Worm (Caenorhabditis elegans) whole organism, L4 larva: Measurements from ENCODE around the gene slc-25A29.

Experiments used
- D1046.2 ChIP-seq: fragments of 200-800 bp; sonication (Bioruptor generic); IDR thresholded peaks from 2 replicates; pipeline ENCODE4 v1.3.6; 2022; ENCODE audit warnings: missing genetic modification characterization, missing compliant biosample characterization
- F37D6.2 ChIP-seq: sonication (generic microtip); optimal IDR thresholded peaks from 2 replicates; lab custom pipeline; 2016; ENCODE audit warnings: mild to moderate bottlenecking, missing genetic modification characterization, missing compliant biosample characterization
- F49E8.2 ChIP-seq: sonication (generic microtip); optimal IDR thresholded peaks from 2 replicates; lab custom pipeline; 2016; ENCODE audit warnings: missing compliant biosample characterization, mild to moderate bottlenecking, missing genetic modification characterization, borderline replicate concordance
- T20F7.1 ChIP-seq: fragments of 200-800 bp; sonication (Bioruptor generic); optimal IDR thresholded peaks from 2 replicates; lab custom pipeline; 2018; ENCODE audit warnings: mild to moderate bottlenecking, missing genetic modification characterization, missing compliant biosample characterization
- Y75B8A.6 ChIP-seq: fragments of 200-800 bp; sonication (Bioruptor generic); IDR thresholded peaks from 2 replicates; pipeline ENCODE4 v1.3.6; 2022; ENCODE audit warnings: missing genetic modification reagents, missing genetic modification characterization, missing compliant biosample characterization
- ZK337.2 ChIP-seq: fragments of 200-800 bp; sonication (Bioruptor generic); IDR thresholded peaks from 2 replicates; pipeline ENCODE4 v1.3.6; 2022; ENCODE audit warnings: missing genetic modification reagents, missing genetic modification characterization, missing compliant biosample characterization
- aha-1 ChIP-seq: fragments of 150-350 bp; peaks from one replicate; lab custom pipeline; 2014; ENCODE audit warnings: missing biosample characterization, missing genetic modification characterization
- ceh-20 ChIP-seq: fragments of 200-800 bp; sonication (Bioruptor generic); IDR thresholded peaks from 2 replicates; pipeline ENCODE4 v1.3.6; 2022; ENCODE audit warnings: missing genetic modification reagents, missing genetic modification characterization, missing compliant biosample characterization
- ceh-28 ChIP-seq: fragments of 150-350 bp; optimal IDR thresholded peaks from 2 replicates; lab custom pipeline; 2014; ENCODE audit warnings: missing biosample characterization, missing genetic modification reagents, missing genetic modification characterization
- cey-2 ChIP-seq: sonication (generic microtip); optimal IDR thresholded peaks from 3 replicates; lab custom pipeline; 2017; ENCODE audit warnings: missing genetic modification characterization, mild to moderate bottlenecking, missing compliant biosample characterization, antibody characterized with exemption, borderline replicate concordance; ENCODE audit not compliant: insufficient read depth
- daf-19 ChIP-seq: fragments of 200-800 bp; sonication (Bioruptor generic); conservative IDR thresholded peaks from 2 replicates; pipeline ENCODE4 v1.3.6; 2022; ENCODE audit warnings: missing genetic modification characterization, missing compliant biosample characterization
- daf-8 ChIP-seq: fragments of 200-800 bp; sonication (Bioruptor generic); IDR thresholded peaks from 2 replicates; pipeline ENCODE4 v1.3.6; 2022; ENCODE audit warnings: missing genetic modification characterization, missing compliant biosample characterization
- dmd-6 ChIP-seq: fragments of 200-800 bp; sonication (Bioruptor generic); IDR thresholded peaks from 2 replicates; pipeline ENCODE4 v1.3.6; 2022; ENCODE audit warnings: missing genetic modification reagents, missing genetic modification characterization, missing compliant biosample characterization
- dmd-8 ChIP-seq: fragments of 200-800 bp; sonication (Bioruptor generic); IDR thresholded peaks from 2 replicates; pipeline ENCODE4 v1.3.6; 2022; ENCODE audit warnings: missing genetic modification characterization, missing compliant biosample characterization
- dmd-9 ChIP-seq: fragments of 200-800 bp; sonication (Bioruptor generic); IDR thresholded peaks from 2 replicates; pipeline ENCODE4 v1.3.6; 2022; ENCODE audit warnings: missing genetic modification reagents, missing genetic modification characterization, missing compliant biosample characterization
- dve-1 ChIP-seq: sonication (generic microtip); optimal IDR thresholded peaks from 2 replicates; lab custom pipeline; 2017; ENCODE audit warnings: antibody characterized with exemption, mild to moderate bottlenecking, missing genetic modification characterization, missing compliant biosample characterization; ENCODE audit not compliant: insufficient read depth
- egl-27 ChIP-seq: sonication (generic microtip); optimal IDR thresholded peaks from 3 replicates; lab custom pipeline; 2017; ENCODE audit warnings: missing biosample characterization, missing genetic modification reagents, missing genetic modification characterization
- gei-8 ChIP-seq: fragments of 200-800 bp; sonication (Bioruptor generic); optimal IDR thresholded peaks from 2 replicates; lab custom pipeline; 2018; ENCODE audit warnings: mild to moderate bottlenecking, missing genetic modification characterization, missing compliant biosample characterization
- hlh-30 ChIP-seq: sonication (generic microtip); optimal IDR thresholded peaks from 2 replicates; lab custom pipeline; 2017; ENCODE audit warnings: antibody characterized with exemption, mild to moderate bottlenecking, missing genetic modification characterization, missing compliant biosample characterization; ENCODE audit not compliant: insufficient read depth
- lim-7 ChIP-seq: fragments of 200-800 bp; sonication (Bioruptor generic); IDR thresholded peaks from 2 replicates; pipeline ENCODE4 v1.3.6; 2022; ENCODE audit warnings: missing genetic modification characterization, missing compliant biosample characterization
- lin-15B ChIP-seq: fragments of 150-350 bp; sonication (generic microtip); optimal IDR thresholded peaks from 3 replicates; lab custom pipeline; 2014; ENCODE audit warnings: missing biosample characterization, missing genetic modification characterization
- lin-38 ChIP-seq: fragments of 200-800 bp; sonication (Bioruptor generic); IDR thresholded peaks from 2 replicates; pipeline ENCODE4 v1.3.6; 2022; ENCODE audit warnings: missing genetic modification reagents, missing genetic modification characterization, missing compliant biosample characterization
- lir-3 ChIP-seq: sonication (generic microtip); optimal IDR thresholded peaks from 2 replicates; lab custom pipeline; 2016; ENCODE audit warnings: mild to moderate bottlenecking, missing genetic modification characterization, missing compliant biosample characterization
- madf-5 ChIP-seq, 2 experiments: fragments of 200-800 bp; sonication (Bioruptor generic); IDR thresholded peaks; 2 replicates each; pipeline ENCODE4 v1.3.6; 2022; ENCODE audit warnings: missing compliant biosample characterization in 2 of 2, missing genetic modification characterization in 2 of 2
- madf-9 ChIP-seq: fragments of 200-800 bp; sonication (Bioruptor generic); conservative IDR thresholded peaks from 2 replicates; pipeline ENCODE4 v1.3.6; 2022; ENCODE audit warnings: missing genetic modification reagents, missing genetic modification characterization, missing compliant biosample characterization
- mdl-1 ChIP-seq, 2 experiments: fragments of 150-350 bp in 1 of 2; sonication (generic microtip) in 1 of 2; optimal IDR thresholded peaks; 2 replicates each; lab custom pipeline; 2014 to 2017; ENCODE audit warnings: missing biosample characterization in 2 of 2, missing genetic modification characterization in 2 of 2
- mep-1 ChIP-seq: fragments of 150-350 bp; sonication (generic microtip); optimal IDR thresholded peaks from 3 replicates; lab custom pipeline; 2014; ENCODE audit warnings: missing biosample characterization, missing genetic modification characterization
- mxl-2 ChIP-seq: fragments of 200-800 bp; sonication (Bioruptor generic); conservative IDR thresholded peaks from 2 replicates; pipeline ENCODE4 v1.3.6; 2022; ENCODE audit warnings: missing genetic modification reagents, missing genetic modification characterization, missing compliant biosample characterization
- nhr-111 ChIP-seq: fragments of 200-800 bp; sonication (Bioruptor generic); optimal IDR thresholded peaks from 2 replicates; lab custom pipeline; 2018; ENCODE audit warnings: mild to moderate bottlenecking, missing genetic modification characterization, missing compliant biosample characterization
- nhr-28 ChIP-seq: fragments of 150-350 bp; optimal IDR thresholded peaks from 2 replicates; lab custom pipeline; 2014; ENCODE audit warnings: missing biosample characterization, missing genetic modification characterization
- nhr-48 ChIP-seq: sonication (generic microtip); optimal IDR thresholded peaks from 2 replicates; lab custom pipeline; 2016; ENCODE audit warnings: mild to moderate bottlenecking, missing genetic modification characterization, missing compliant biosample characterization
- pqm-1 ChIP-seq: sonication (generic microtip); optimal IDR thresholded peaks from 2 replicates; lab custom pipeline; 2017; ENCODE audit warnings: missing biosample characterization, missing genetic modification characterization
- sdz-12 ChIP-seq: fragments of 200-800 bp; sonication (Bioruptor generic); optimal IDR thresholded peaks from 2 replicates; lab custom pipeline; 2018; ENCODE audit warnings: mild to moderate bottlenecking, missing genetic modification characterization, missing compliant biosample characterization
- snpc-1.2 ChIP-seq: fragments of 200-800 bp; sonication (Bioruptor generic); IDR thresholded peaks from 2 replicates; pipeline ENCODE4 v1.3.6; 2022; ENCODE audit warnings: missing genetic modification reagents, missing genetic modification characterization, missing compliant biosample characterization
- snpc-4 ChIP-seq: fragments of 150-350 bp; optimal IDR thresholded peaks from 2 replicates; lab custom pipeline; 2014; ENCODE audit warnings: missing biosample characterization, missing genetic modification characterization
- spr-1 ChIP-seq: sonication (generic microtip); optimal IDR thresholded peaks from 2 replicates; lab custom pipeline; 2016; ENCODE audit warnings: mild to moderate bottlenecking, missing genetic modification characterization, missing compliant biosample characterization
- spr-3 ChIP-seq: fragments of 200-800 bp; sonication (Bioruptor generic); optimal IDR thresholded peaks from 2 replicates; lab custom pipeline; 2018; ENCODE audit warnings: mild to moderate bottlenecking, missing genetic modification characterization, missing compliant biosample characterization
- tra-1 ChIP-seq: fragments of 200-800 bp; sonication (Bioruptor generic); IDR thresholded peaks from 2 replicates; pipeline ENCODE4 v1.3.6; 2022; ENCODE audit warnings: missing genetic modification reagents, missing genetic modification characterization, missing compliant biosample characterization
- unc-39 ChIP-seq: sonication (generic microtip); optimal IDR thresholded peaks from 2 replicates; lab custom pipeline; 2017; ENCODE audit warnings: missing biosample characterization, missing genetic modification characterization
- unc-62 ChIP-seq, 3 experiments: fragments of 150-350 bp in 1 of 3; sonication (generic microtip); optimal IDR thresholded peaks in 2 of 3; peaks in 1 of 3; 1 replicate in 1 of 3; 2 replicates in 2 of 3; lab custom pipeline; 2014 to 2017; ENCODE audit warnings: missing biosample characterization in 3 of 3, missing genetic modification characterization in 3 of 3, missing genetic modification reagents in 3 of 3, missing genotype in 1 of 3
- vab-7 ChIP-seq: fragments of 200-800 bp; sonication (Bioruptor generic); IDR thresholded peaks from 2 replicates; pipeline ENCODE4 v1.3.6; 2022; ENCODE audit warnings: missing genetic modification reagents, missing genetic modification characterization, missing compliant biosample characterization
- zag-1 ChIP-seq: fragments of 150-350 bp; optimal IDR thresholded peaks from 2 replicates; lab custom pipeline; 2014; ENCODE audit warnings: missing biosample characterization, missing genetic modification characterization
- zfp-3 ChIP-seq: fragments of 200-800 bp; sonication (Bioruptor generic); conservative IDR thresholded peaks from 2 replicates; pipeline ENCODE4 v1.3.6; 2022; ENCODE audit warnings: missing genetic modification reagents, missing genetic modification characterization, missing compliant biosample characterization
- zip-11 ChIP-seq: fragments of 200-800 bp; sonication (Bioruptor generic); IDR thresholded peaks from 2 replicates; pipeline ENCODE4 v1.3.6; 2022; ENCODE audit warnings: missing genetic modification characterization, missing compliant biosample characterization
- zip-2 ChIP-seq: fragments of 150-350 bp; optimal IDR thresholded peaks from 2 replicates; lab custom pipeline; 2014; ENCODE audit warnings: missing biosample characterization, missing genetic modification characterization

Gene slc-25A29

ce11 chrV:14640071-14640470, 17.9 kb downstream of the slc-25A29 start, which contains the start of gene F43D2.7:
Gene F43D2.7 (minus strand): TSS chrV:14640171.
- no peak for TF ChIP-seq lin-15B (tag; lab: Kevin White, UChicago)
- no peak for TF ChIP-seq lin-38 (GFP tag; lab: Robert Waterston, UW)
- no peak for TF ChIP-seq dmd-9 (GFP tag; lab: Robert Waterston, UW)
- TF ChIP-seq zip-2 (tag; lab: Kevin White, UChicago): no peak
- TF ChIP-seq F49E8.2 (tag; lab: Kevin White, UChicago): no peak
- no peak for TF ChIP-seq tra-1 (GFP tag; lab: Robert Waterston, UW)
- no peak for TF ChIP-seq nhr-48 (tag; lab: Kevin White, UChicago)
- no peak for TF ChIP-seq lim-7
- TF ChIP-seq, all 104 proteins: peak for 0

- TF ChIP-seq mep-1 (tag; lab: Kevin White, UChicago): no peak
- TF ChIP-seq dmd-6 (GFP tag; lab: Robert Waterston, UW): no peak
- no peak for TF ChIP-seq spr-3 (GFP tag; lab: Kevin White, UChicago)
- no peak for TF ChIP-seq spr-1 (tag; lab: Kevin White, UChicago)
- no peak for TF ChIP-seq dmd-8
- TF ChIP-seq unc-39 (tag; lab: Kevin White, UChicago): no peak
- TF ChIP-seq zip-11: no peak
- TF ChIP-seq D1046.2 (GFP tag; lab: Robert Waterston, UW): no peak
- no peak for TF ChIP-seq tra-1 (GFP tag; lab: Robert Waterston, UW)
These were observed 19.9 kb downstream of the slc-25A29 start for ce11 chrV:14638075-14638474.

ce11 chrV:14635119-14635518, 22.9 kb downstream of the slc-25A29 start, which contains the start of gene F43D2.6:
Gene F43D2.6 (minus strand): TSS chrV:14635180.
- TF ChIP-seq snpc-1.2 (no peak), vab-7 (GFP tag; lab: Robert Waterston, UW) (no peak), egl-27 (tag; lab: Kevin White, UChicago) (no peak), zag-1 (tag; lab: Kevin White, UChicago) (no peak), mdl-1 (tag; optimal IDR thresholded peaks at IDR 0.05; lab: Kevin White, UChicago) (no peak), pqm-1 (no peak), snpc-4 (tag; lab: Kevin White, UChicago) (no peak), nhr-28 (tag; lab: Kevin White, UChicago) (no peak), lir-3 (tag; lab: Kevin White, UChicago) (no peak), dve-1 (tag; lab: Kevin White, UChicago) (no peak), cey-2 (tag; lab: Kevin White, UChicago) (no peak), tra-1 (GFP tag; lab: Robert Waterston, UW) (no peak), T20F7.1 (no peak)

- TF ChIP-seq sdz-12 (GFP tag; lab: Kevin White, UChicago) (no peak), dmd-9 (GFP tag; lab: Robert Waterston, UW) (no peak), zfp-3 (GFP tag; lab: Robert Waterston, UW) (no peak), ceh-28 (tag; lab: Kevin White, UChicago) (no peak), F49E8.2 (tag; lab: Kevin White, UChicago) (no peak), nhr-111 (GFP tag; lab: Kevin White, UChicago) (no peak), mep-1 (tag; lab: Kevin White, UChicago) (no peak), zip-2 (tag; lab: Kevin White, UChicago) (no peak), mdl-1 (tag; optimal IDR thresholded peaks at IDR 0.05; lab: Kevin White, UChicago) (peak in 1 of 2 experiments; percentile 29), daf-19 (GFP tag; lab: Robert Waterston, UW) (no peak), F37D6.2 (tag; lab: Kevin White, UChicago) (no peak), lin-38 (GFP tag; lab: Robert Waterston, UW) (no peak), gei-8 (GFP tag; lab: Kevin White, UChicago) (no peak), hlh-30 (tag; lab: Kevin White, UChicago) (peak; percentile 43), daf-8 (GFP tag; lab: Robert Waterston, UW) (no peak), ZK337.2 (no peak), madf-5 (GFP tag; IDR thresholded peaks at IDR 0.05; lab: Robert Waterston, UW) (no peak), mxl-2 (GFP tag; lab: Robert Waterston, UW) (no peak), unc-62 (GFP tag; optimal IDR thresholded peaks at IDR 0.05 in 1 of 2; lab: Kevin White, UChicago) (peak in 1 of 2 experiments; percentile 60), unc-62 (tag; optimal IDR thresholded peaks at IDR 0.05; lab: Kevin White, UChicago) (no peak), zip-11 (no peak), aha-1 (tag; lab: Kevin White, UChicago) (no peak), Y75B8A.6 (GFP tag; lab: Robert Waterston, UW) (no peak), ceh-20 (GFP tag; lab: Robert Waterston, UW) (no peak), madf-9 (GFP tag; lab: Robert Waterston, UW) (no peak)
These were observed 24.7 kb downstream of the slc-25A29 start for ce11 chrV:14633319-14633718.
